Worm (Caenorhabditis elegans) whole organism, L4 larva: Measurements from ENCODE around the gene irld-49.

Experiments used
- D1046.2 ChIP-seq: fragments of 200-800 bp; sonication (Bioruptor generic); IDR thresholded peaks from 2 replicates; pipeline ENCODE4 v1.3.6; 2022; ENCODE audit warnings: missing genetic modification characterization, missing compliant biosample characterization
- F10B5.3 ChIP-seq: sonication (generic microtip); optimal IDR thresholded peaks from 2 replicates; lab custom pipeline; 2016; ENCODE audit warnings: mild to moderate bottlenecking, missing genetic modification characterization, missing compliant biosample characterization
- F49E8.2 ChIP-seq: sonication (generic microtip); optimal IDR thresholded peaks from 2 replicates; lab custom pipeline; 2016; ENCODE audit warnings: missing compliant biosample characterization, mild to moderate bottlenecking, missing genetic modification characterization, borderline replicate concordance
- R02D3.7 ChIP-seq: fragments of 150-350 bp; sonication (generic microtip); optimal IDR thresholded peaks from 3 replicates; lab custom pipeline; 2014; ENCODE audit warnings: missing biosample characterization, missing genetic modification characterization
- T20F7.1 ChIP-seq: fragments of 200-800 bp; sonication (Bioruptor generic); optimal IDR thresholded peaks from 2 replicates; lab custom pipeline; 2018; ENCODE audit warnings: mild to moderate bottlenecking, missing genetic modification characterization, missing compliant biosample characterization
- T26A8.4 ChIP-seq: fragments of 200-800 bp; sonication (Bioruptor generic); IDR thresholded peaks from 2 replicates; pipeline ENCODE4 v1.3.6; 2022; ENCODE audit warnings: missing genetic modification characterization, missing compliant biosample characterization
- Y48G9A.11 ChIP-seq: fragments of 200-800 bp; sonication (Bioruptor generic); IDR thresholded peaks from 2 replicates; pipeline ENCODE4 v1.3.6; 2022; ENCODE audit warnings: missing genetic modification reagents, missing genetic modification characterization, missing compliant biosample characterization
- Y5F2A.4 ChIP-seq: fragments of 200-800 bp; sonication (Bioruptor generic); optimal IDR thresholded peaks from 2 replicates; lab custom pipeline; 2018; ENCODE audit warnings: mild to moderate bottlenecking, missing genetic modification characterization, missing compliant biosample characterization
- ZK546.5 ChIP-seq, 2 experiments: sonication (generic microtip); optimal IDR thresholded peaks; 2 replicates each; lab custom pipeline; 2017; ENCODE audit warnings: missing biosample characterization in 2 of 2, missing genetic modification characterization in 2 of 2
- aha-1 ChIP-seq: fragments of 150-350 bp; peaks from one replicate; lab custom pipeline; 2014; ENCODE audit warnings: missing biosample characterization, missing genetic modification characterization
- ceh-32 ChIP-seq: sonication (generic microtip); optimal IDR thresholded peaks from 2 replicates; lab custom pipeline; 2016; ENCODE audit warnings: mild to moderate bottlenecking, missing genetic modification characterization, missing compliant biosample characterization; ENCODE audit not compliant: poor library complexity
- ceh-82 ChIP-seq: sonication (generic microtip); optimal IDR thresholded peaks from 2 replicates; lab custom pipeline; 2017; ENCODE audit warnings: missing biosample characterization, missing genetic modification characterization
- ces-1 ChIP-seq: fragments of 150-350 bp; sonication (generic microtip); optimal IDR thresholded peaks from 4 replicates; lab custom pipeline; 2014; ENCODE audit warnings: missing biosample characterization, missing genetic modification reagents, missing genetic modification characterization
- cey-2 ChIP-seq: sonication (generic microtip); optimal IDR thresholded peaks from 3 replicates; lab custom pipeline; 2017; ENCODE audit warnings: missing genetic modification characterization, mild to moderate bottlenecking, missing compliant biosample characterization, antibody characterized with exemption, borderline replicate concordance; ENCODE audit not compliant: insufficient read depth
- daf-12 ChIP-seq: fragments of 150-350 bp; optimal IDR thresholded peaks from 2 replicates; lab custom pipeline; 2014; ENCODE audit warnings: missing biosample characterization, missing genetic modification reagents, missing genetic modification characterization
- daf-19 ChIP-seq: fragments of 200-800 bp; sonication (Bioruptor generic); conservative IDR thresholded peaks from 2 replicates; pipeline ENCODE4 v1.3.6; 2022; ENCODE audit warnings: missing genetic modification characterization, missing compliant biosample characterization
- daf-8 ChIP-seq: fragments of 200-800 bp; sonication (Bioruptor generic); IDR thresholded peaks from 2 replicates; pipeline ENCODE4 v1.3.6; 2022; ENCODE audit warnings: missing genetic modification characterization, missing compliant biosample characterization
- egl-27 ChIP-seq: sonication (generic microtip); optimal IDR thresholded peaks from 3 replicates; lab custom pipeline; 2017; ENCODE audit warnings: missing biosample characterization, missing genetic modification reagents, missing genetic modification characterization
- egl-43 ChIP-seq: fragments of 200-800 bp; sonication (Bioruptor generic); IDR thresholded peaks from 2 replicates; pipeline ENCODE4 v1.3.6; 2022; ENCODE audit warnings: missing genetic modification reagents, missing genetic modification characterization, missing compliant biosample characterization
- fkh-10 ChIP-seq: fragments of 150-350 bp; optimal IDR thresholded peaks from 2 replicates; lab custom pipeline; 2014; ENCODE audit warnings: missing biosample characterization, missing genetic modification reagents, missing genetic modification characterization
- hlh-11 ChIP-seq: fragments of 200-800 bp; sonication (Bioruptor generic); optimal IDR thresholded peaks from 2 replicates; lab custom pipeline; 2018; ENCODE audit warnings: mild to moderate bottlenecking, missing genetic modification characterization, missing compliant biosample characterization
- hlh-30 ChIP-seq: sonication (generic microtip); optimal IDR thresholded peaks from 2 replicates; lab custom pipeline; 2017; ENCODE audit warnings: antibody characterized with exemption, mild to moderate bottlenecking, missing genetic modification characterization, missing compliant biosample characterization; ENCODE audit not compliant: insufficient read depth
- hmg-1.1 ChIP-seq: fragments of 200-800 bp; sonication (Bioruptor generic); IDR thresholded peaks from 2 replicates; pipeline ENCODE4 v1.3.6; 2022; ENCODE audit warnings: missing genetic modification reagents, missing genetic modification characterization, missing compliant biosample characterization
- lin-15B ChIP-seq: fragments of 150-350 bp; sonication (generic microtip); optimal IDR thresholded peaks from 3 replicates; lab custom pipeline; 2014; ENCODE audit warnings: missing biosample characterization, missing genetic modification characterization
- mes-2 ChIP-seq: sonication (generic microtip); optimal IDR thresholded peaks from 2 replicates; lab custom pipeline; 2016; ENCODE audit warnings: missing genotype, mild to moderate bottlenecking, missing genetic modification characterization, missing compliant biosample characterization; ENCODE audit not compliant: poor library complexity, severe bottlenecking
- nhr-11 ChIP-seq: fragments of 150-350 bp; optimal IDR thresholded peaks from 2 replicates; lab custom pipeline; 2014; ENCODE audit warnings: missing biosample characterization, missing genetic modification characterization
- nhr-237 ChIP-seq: sonication (generic microtip); optimal IDR thresholded peaks from 2 replicates; lab custom pipeline; 2017; ENCODE audit warnings: missing biosample characterization, missing genetic modification characterization
- nhr-41 ChIP-seq: fragments of 200-800 bp; sonication (Bioruptor generic); IDR thresholded peaks from 2 replicates; pipeline ENCODE4 v1.3.6; 2022; ENCODE audit warnings: missing genetic modification reagents, missing genetic modification characterization, missing compliant biosample characterization
- nhr-48 ChIP-seq: sonication (generic microtip); optimal IDR thresholded peaks from 2 replicates; lab custom pipeline; 2016; ENCODE audit warnings: mild to moderate bottlenecking, missing genetic modification characterization, missing compliant biosample characterization
- nhr-6 ChIP-seq: fragments of 150-350 bp; optimal IDR thresholded peaks from 2 replicates; lab custom pipeline; 2014; ENCODE audit warnings: missing biosample characterization, missing genetic modification characterization
- nhr-76 ChIP-seq: fragments of 150-350 bp; optimal IDR thresholded peaks from 2 replicates; lab custom pipeline; 2014; ENCODE audit warnings: missing biosample characterization, missing genetic modification characterization
- pha-4 ChIP-seq, 2 experiments: fragments of 150-350 bp in 1 of 2; fragments of 200-800 bp in 1 of 2; sonication (Bioruptor generic) in 1 of 2; IDR thresholded peaks in 1 of 2; optimal IDR thresholded peaks in 1 of 2; 2 replicates each; pipeline versions ENCODE4 v1.3.6 to Lab custom; 2014 to 2022; ENCODE audit warnings: missing genetic modification characterization in 2 of 2, missing genetic modification reagents in 2 of 2, missing biosample characterization in 1 of 2, missing compliant biosample characterization in 1 of 2
- pqm-1 ChIP-seq: sonication (generic microtip); optimal IDR thresholded peaks from 2 replicates; lab custom pipeline; 2017; ENCODE audit warnings: missing biosample characterization, missing genetic modification characterization
- sdz-12 ChIP-seq: fragments of 200-800 bp; sonication (Bioruptor generic); optimal IDR thresholded peaks from 2 replicates; lab custom pipeline; 2018; ENCODE audit warnings: mild to moderate bottlenecking, missing genetic modification characterization, missing compliant biosample characterization
- set-16 ChIP-seq: fragments of 200-800 bp; sonication (Bioruptor generic); IDR thresholded peaks from 2 replicates; pipeline ENCODE4 v1.3.6; 2022; ENCODE audit warnings: missing genetic modification reagents, missing genetic modification characterization, missing compliant biosample characterization
- tag-97 ChIP-seq: fragments of 200-800 bp; sonication (Bioruptor generic); IDR thresholded peaks from 2 replicates; pipeline ENCODE4 v1.3.6; 2022; ENCODE audit warnings: missing genetic modification characterization, missing compliant biosample characterization
- tra-1 ChIP-seq: fragments of 200-800 bp; sonication (Bioruptor generic); IDR thresholded peaks from 2 replicates; pipeline ENCODE4 v1.3.6; 2022; ENCODE audit warnings: missing genetic modification reagents, missing genetic modification characterization, missing compliant biosample characterization
- unc-62 ChIP-seq, 3 experiments: fragments of 150-350 bp in 1 of 3; sonication (generic microtip); optimal IDR thresholded peaks in 2 of 3; peaks in 1 of 3; 1 replicate in 1 of 3; 2 replicates in 2 of 3; lab custom pipeline; 2014 to 2017; ENCODE audit warnings: missing biosample characterization in 3 of 3, missing genetic modification characterization in 3 of 3, missing genetic modification reagents in 3 of 3, missing genotype in 1 of 3
- vab-7 ChIP-seq: fragments of 200-800 bp; sonication (Bioruptor generic); IDR thresholded peaks from 2 replicates; pipeline ENCODE4 v1.3.6; 2022; ENCODE audit warnings: missing genetic modification reagents, missing genetic modification characterization, missing compliant biosample characterization
- zag-1 ChIP-seq: fragments of 150-350 bp; optimal IDR thresholded peaks from 2 replicates; lab custom pipeline; 2014; ENCODE audit warnings: missing biosample characterization, missing genetic modification characterization
- zip-11 ChIP-seq: fragments of 200-800 bp; sonication (Bioruptor generic); IDR thresholded peaks from 2 replicates; pipeline ENCODE4 v1.3.6; 2022; ENCODE audit warnings: missing genetic modification characterization, missing compliant biosample characterization
- ztf-7 ChIP-seq: fragments of 150-350 bp; optimal IDR thresholded peaks from 2 replicates; lab custom pipeline; 2014; ENCODE audit warnings: missing biosample characterization, missing genetic modification characterization

Gene irld-49

DNA sequence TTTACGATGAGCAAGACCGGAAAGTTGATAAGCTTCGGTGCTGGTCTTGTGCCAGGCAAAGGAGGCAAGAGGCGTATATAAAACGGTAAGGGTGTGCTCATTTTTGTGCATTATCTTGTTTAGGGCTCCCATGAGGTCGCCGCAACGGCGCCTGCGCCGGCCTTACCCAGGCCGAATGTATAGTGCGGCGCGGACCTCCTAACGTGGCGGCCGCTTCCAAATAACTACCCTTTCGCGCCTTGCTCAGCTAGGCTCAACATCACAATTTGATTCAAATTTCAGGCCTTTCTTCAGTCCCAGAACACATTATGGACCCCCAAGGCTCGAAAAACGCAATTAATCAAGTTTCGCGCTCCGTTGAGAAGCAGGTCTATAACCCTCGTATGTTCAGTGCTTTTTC, 16.4 kb upstream of the irld-49 start, which contains the start of the genes ZK355.3 and ZK355.8:
TSS of gene ZK355.3 (minus strand) at position 101 of the 400 bp plus-strand sequence.
TSS of gene ZK355.8 (plus strand) at position 272 of the 400 bp plus-strand sequence.
- TF ChIP-seq pqm-1 (tag; lab: Kevin White, UChicago) (no peak), egl-43 (GFP tag; lab: Robert Waterston, UW) (no peak), set-16 (peak; percentile 40), unc-62 (GFP tag; optimal IDR thresholded peaks at IDR 0.05 in 1 of 2; lab: Kevin White, UChicago) (peak in 1 of 2 experiments; percentile 22), unc-62 (tag; optimal IDR thresholded peaks at IDR 0.05; lab: Kevin White, UChicago) (no peak), lin-15B (tag; lab: Kevin White, UChicago) (no peak), nhr-76 (tag; lab: Kevin White, UChicago) (no peak), aha-1 (peak; percentile 79), nhr-41 (GFP tag; lab: Robert Waterston, UW) (no peak)

DNA sequence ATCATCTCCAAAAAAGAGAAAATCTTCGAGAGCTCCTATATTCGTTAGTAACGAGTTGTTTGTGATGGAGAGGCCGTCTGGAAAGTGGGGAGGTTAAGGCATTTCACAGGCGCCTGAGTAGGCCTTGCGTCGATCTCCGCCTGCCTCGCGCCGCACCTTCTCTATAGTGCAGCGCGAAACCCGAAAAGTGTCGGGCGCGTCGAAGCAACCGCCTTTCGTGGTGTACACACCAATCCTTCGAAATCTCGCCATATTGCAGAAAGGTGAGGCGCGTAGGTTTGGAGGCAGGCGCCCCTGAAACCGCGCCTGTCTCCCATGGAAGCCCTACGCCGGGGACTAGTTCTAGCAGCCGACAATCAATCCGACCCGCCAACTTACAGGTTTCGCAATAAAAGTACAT, 14.1 kb upstream of the irld-49 start:
- no peak for TF ChIP-seq egl-27
- TF ChIP-seq ceh-32 = no peak
- no peak for TF ChIP-seq zag-1 (tag; lab: Kevin White, UChicago)
- 0 out of 2 replicates have a peak, but pooled peaks have one; percentile 41 for TF ChIP-seq D1046.2 (GFP tag; lab: Robert Waterston, UW)
- TF ChIP-seq lin-15B (tag; lab: Kevin White, UChicago) = no peak
- TF ChIP-seq tra-1 (GFP tag; lab: Robert Waterston, UW) = no peak
- no peak for TF ChIP-seq nhr-48 (tag; lab: Kevin White, UChicago)
- no peak for TF ChIP-seq pha-4 (GFP tag; IDR thresholded peaks at IDR 0.05; lab: Robert Waterston, UW)
- TF ChIP-seq pha-4 (tag; optimal IDR thresholded peaks at IDR 0.05; lab: Kevin White, UChicago) = no peak
- no peak for TF ChIP-seq hlh-11 (tag; lab: Kevin White, UChicago)
- no peak for TF ChIP-seq hlh-30 (tag; lab: Kevin White, UChicago)
- TF ChIP-seq vab-7 = no peak
- no peak for TF ChIP-seq F49E8.2
- TF ChIP-seq sdz-12 (GFP tag; lab: Kevin White, UChicago) = no peak
- 0 out of 2 replicates have a peak, but pooled peaks have one; percentile 12 for TF ChIP-seq egl-43 (GFP tag; lab: Robert Waterston, UW)
- TF ChIP-seq daf-12 (tag; lab: Kevin White, UChicago) = no peak
- TF ChIP-seq daf-8 (GFP tag; lab: Robert Waterston, UW) = no peak
- no peak for TF ChIP-seq Y48G9A.11
- TF ChIP-seq ZK546.5 (tag; optimal IDR thresholded peaks at IDR 0.05; lab: Kevin White, UChicago) = no peak
- no peak for TF ChIP-seq nhr-76 (tag; lab: Kevin White, UChicago)
- no peak for TF ChIP-seq daf-19 (GFP tag; lab: Robert Waterston, UW)
- no peak for TF ChIP-seq F10B5.3
- TF ChIP-seq tag-97 (GFP tag; lab: Robert Waterston, UW) = no peak
- TF ChIP-seq ceh-82 = no peak
- TF ChIP-seq hmg-1.1 (GFP tag; lab: Robert Waterston, UW) = no peak
- TF ChIP-seq set-16 = peak; percentile 77

DNA sequence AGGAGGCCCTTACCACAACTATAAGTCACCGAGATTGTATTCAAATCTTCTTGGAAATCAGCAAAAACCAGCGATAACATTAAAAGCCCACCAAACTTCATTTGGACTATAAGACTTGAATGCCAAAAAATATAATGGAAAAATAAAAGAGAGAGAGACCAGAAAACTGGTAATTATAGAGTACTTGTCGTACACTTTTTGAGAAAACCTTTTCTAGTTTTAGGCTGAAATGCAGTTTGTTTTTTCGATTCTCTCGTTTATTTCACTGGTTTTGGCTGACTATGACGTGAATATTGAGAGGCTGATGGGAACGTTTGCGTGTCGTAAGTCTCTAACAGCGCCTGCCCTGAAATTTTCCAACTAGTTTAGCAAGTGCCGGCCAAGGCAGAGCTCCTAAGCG, 13.5 kb upstream of the irld-49 start, which contains the start of the genes irld-64 and irld-63:
TSS of gene irld-64 (minus strand) at position 101 of the 400 bp plus-strand sequence.
TSS of gene irld-63 (plus strand) at position 230 of the 400 bp plus-strand sequence.
- TF ChIP-seq zip-11 (no peak), cey-2 (tag; lab: Kevin White, UChicago) (no peak), fkh-10 (GFP tag; lab: Kevin White, UChicago) (no peak), nhr-6 (tag; lab: Kevin White, UChicago) (no peak), pha-4 (GFP tag; IDR thresholded peaks at IDR 0.05; lab: Robert Waterston, UW) (no peak), pha-4 (tag; optimal IDR thresholded peaks at IDR 0.05; lab: Kevin White, UChicago) (no peak), T26A8.4 (GFP tag; lab: Robert Waterston, UW) (no peak), R02D3.7 (tag; lab: Kevin White, UChicago) (no peak), nhr-237 (tag; lab: Kevin White, UChicago) (no peak), nhr-48 (tag; lab: Kevin White, UChicago) (no peak), T20F7.1 (GFP tag; lab: Kevin White, UChicago) (no peak), ces-1 (GFP tag; lab: Kevin White, UChicago) (no peak), ztf-7 (tag; lab: Kevin White, UChicago) (no peak), Y5F2A.4 (GFP tag; lab: Kevin White, UChicago) (no peak), mes-2 (tag; lab: Kevin White, UChicago) (no peak), D1046.2 (GFP tag; lab: Robert Waterston, UW) (no peak), nhr-11 (no peak)
